Fruit fly (Drosophila melanogaster): Measurements from ENCODE around the gene CG6013.

DNA sequence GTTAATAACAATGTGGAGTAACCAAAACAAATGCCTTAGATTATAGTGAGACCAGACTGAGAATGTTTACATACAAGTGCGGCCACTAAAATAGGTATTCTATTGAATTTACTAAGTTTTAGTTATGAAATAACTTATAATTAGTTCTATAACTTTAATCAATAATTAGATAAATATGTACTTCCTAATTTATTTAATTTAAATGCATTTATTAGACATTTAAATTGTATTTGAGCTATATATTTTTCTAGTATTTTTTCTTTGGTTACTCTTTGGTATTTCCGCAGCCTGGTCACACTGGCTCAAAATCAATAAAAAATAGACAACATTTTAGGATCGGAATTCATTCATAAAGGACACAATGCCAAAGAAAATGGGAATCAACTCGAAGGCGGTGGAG lies at the start of gene CG6013, which contains the start of gene Prp18:
- no peak for TF ChIP-seq CG5953 (GFP tag; IDR thresholded peaks at IDR 0.05)
- TF ChIP-seq CG10147 (GFP tag; optimal IDR thresholded peaks at IDR 0.05): peak; percentile 63
- TF ChIP-seq CG1832 (GFP tag; optimal IDR thresholded peaks at IDR 0.05): no peak
- no peak for TF ChIP-seq CG4360 (GFP tag; IDR thresholded peaks at IDR 0.05)
- TF ChIP-seq Hmr (GFP tag; optimal IDR thresholded peaks at IDR 0.05): peak; percentile 44
- peak; percentile 67 for TF ChIP-seq CG9932 (GFP tag; IDR thresholded peaks at IDR 0.05)
- TF ChIP-seq peb (GFP tag; IDR thresholded peaks at IDR 0.05): no peak
- TF ChIP-seq twi (tag; optimal IDR thresholded peaks at IDR 0.05): peak; percentile 56
- TF ChIP-seq CG30403 (GFP tag; optimal IDR thresholded peaks at IDR 0.05): peak; percentile 63
- no peak for TF ChIP-seq CG16813 (GFP tag; IDR thresholded peaks at IDR 0.05; ENCODE audit: partially characterized antibody)
- no peak for TF ChIP-seq sr (GFP tag; IDR thresholded peaks at IDR 0.05)

Measured in whole organism, embryonic.